Worm (Caenorhabditis elegans): ENCODE measurements around the gene scc-1.

scc-1 gene

ce11 chrII:4684852-4685251 lies 13.7 kb upstream of the scc-1 start:
- TF ChIP-seq hlh-13 (GFP tag; optimal IDR thresholded peaks at IDR 0.05) (no peak), lin-11 (tag; optimal IDR thresholded peaks at IDR 0.05) (no peak), ceh-18 (tag; optimal IDR thresholded peaks at IDR 0.05) (no peak), sox-2 (GFP tag; IDR thresholded peaks at IDR 0.05) (no peak), hlh-15 (tag; optimal IDR thresholded peaks at IDR 0.05) (no peak), unc-55 (GFP tag; optimal IDR thresholded peaks at IDR 0.05) (no peak), nfya-1 (tag; optimal IDR thresholded peaks at IDR 0.05) (no peak), elt-2 (tag; optimal IDR thresholded peaks at IDR 0.05) (no peak)

ce11 chrII:4686941-4687340 lies 11.6 kb upstream of the scc-1 start, which contains the start of gene sre-39:
sre-39 (plus strand) TSS chrII:4687241.
- TF ChIP-seq ahr-1 (tag; optimal IDR thresholded peaks at IDR 0.05) (no peak), ztf-16 (tag; optimal IDR thresholded peaks at IDR 0.05) (no peak), C08G9.2 (tag; optimal IDR thresholded peaks at IDR 0.05) (no peak), che-1 (tag; optimal IDR thresholded peaks at IDR 0.05) (no peak), npax-4 (tag; optimal IDR thresholded peaks at IDR 0.05) (no peak), sdc-2 (tag; optimal IDR thresholded peaks at IDR 0.05) (no peak), lin-11 (tag; optimal IDR thresholded peaks at IDR 0.05) (no peak), ceh-19 (GFP tag; optimal IDR thresholded peaks at IDR 0.05) (no peak), mec-3 (tag; optimal IDR thresholded peaks at IDR 0.05; ENCODE audit: borderline replicate concordance) (no peak), fkh-6 (tag; optimal IDR thresholded peaks at IDR 0.05) (no peak)

ce11 chrII:4689477-4689876 lies 9.0 kb upstream of the scc-1 start, which contains the start of gene F10G7.12:
F10G7.12 (plus strand) TSS chrII:4689777.
- no peak for TF ChIP-seq pax-1 (tag; optimal IDR thresholded peaks at IDR 0.05)
- no peak for TF ChIP-seq madf-2 (tag; optimal IDR thresholded peaks at IDR 0.05)
- no peak for TF ChIP-seq nhr-232 (tag; optimal IDR thresholded peaks at IDR 0.05)
- no peak for TF ChIP-seq Y22D7AL.16 (tag; optimal IDR thresholded peaks at IDR 0.05)
- no peak for TF ChIP-seq odd-2 (tag; optimal IDR thresholded peaks at IDR 0.05)

- TF ChIP-seq unc-3 (GFP tag; conservative IDR thresholded peaks at IDR 0.05) (no peak), unc-3 (tag; optimal IDR thresholded peaks at IDR 0.05) (no peak), elt-2 (tag; optimal IDR thresholded peaks at IDR 0.05) (peak; percentile 43), nhr-232 (tag; optimal IDR thresholded peaks at IDR 0.05) (no peak), pros-1 (tag; optimal IDR thresholded peaks at IDR 0.05) (no peak), C08G9.2 (tag; optimal IDR thresholded peaks at IDR 0.05) (no peak)
These were observed 5.4 kb upstream of the scc-1 start, which contains the start of gene F10G7.5 for ce11 chrII:4693129-4693528. F10G7.5 (plus strand) TSS chrII:4693414.

- TF ChIP-seq odd-2 (tag; optimal IDR thresholded peaks at IDR 0.05): no peak
- TF ChIP-seq K09A11.1 (tag; optimal IDR thresholded peaks at IDR 0.05; ENCODE audit: insufficient read depth): no peak
- TF ChIP-seq fkh-6 (tag; optimal IDR thresholded peaks at IDR 0.05): no peak
- TF ChIP-seq ceh-19 (GFP tag; optimal IDR thresholded peaks at IDR 0.05): no peak
- no peak for TF ChIP-seq pha-2 (tag; optimal IDR thresholded peaks at IDR 0.05)
- no peak for TF ChIP-seq ceh-9 (tag; optimal IDR thresholded peaks at IDR 0.05)
- TF ChIP-seq ceh-24 (tag; optimal IDR thresholded peaks at IDR 0.05): no peak
- TF ChIP-seq ceh-6 (GFP tag; optimal IDR thresholded peaks at IDR 0.05): no peak
- no peak for TF ChIP-seq elt-4 (tag; optimal IDR thresholded peaks at IDR 0.05)
- no peak for TF ChIP-seq lim-6 (tag; optimal IDR thresholded peaks at IDR 0.05)
- no peak for TF ChIP-seq nhr-232 (tag; optimal IDR thresholded peaks at IDR 0.05)
- no peak for TF ChIP-seq elt-2 (tag; optimal IDR thresholded peaks at IDR 0.05)
- TF ChIP-seq dmd-4 (tag; optimal IDR thresholded peaks at IDR 0.05; ENCODE audit: borderline replicate concordance): no peak
- no peak for TF ChIP-seq pqm-1 (tag; optimal IDR thresholded peaks at IDR 0.05)
- TF ChIP-seq ceh-2 (tag; optimal IDR thresholded peaks at IDR 0.05): no peak
These were observed 2.5 kb upstream of the scc-1 start for ce11 chrII:4696055-4696454.
